Fruit fly (Drosophila melanogaster) whole organism, embryonic: ENCODE measurements around the gene CG15543.

Experiments used
- Abd-B ChIP-seq: fragments of 200-800 bp; sonication (Bioruptor generic); optimal IDR thresholded peaks from 2 replicates; lab custom pipeline; 2018; ENCODE audit warnings: missing biosample characterization, mild to moderate bottlenecking, missing genetic modification characterization, moderate library complexity
- Atf3 ChIP-seq: fragments of 200-800 bp; sonication (Bioruptor generic); optimal IDR thresholded peaks from 3 replicates; lab custom pipeline; 2016; ENCODE audit warnings: missing biosample characterization, missing genetic modification characterization
- C15 ChIP-seq: fragments of 200-800 bp; sonication (Bioruptor generic); IDR thresholded peaks from 3 replicates; pipeline ENCODE4 v1.3.6; 2022; ENCODE audit warnings: missing biosample characterization, missing genetic modification characterization
- CG10267 ChIP-seq: fragments of 200-800 bp; sonication (Bioruptor generic); optimal IDR thresholded peaks from 2 replicates; lab custom pipeline; 2018; ENCODE audit warnings: missing biosample characterization, mild to moderate bottlenecking, missing genetic modification characterization, moderate library complexity
- CG11247 ChIP-seq: fragments of 200-800 bp; sonication (Bioruptor generic); IDR thresholded peaks from 2 replicates; pipeline ENCODE4 v1.3.6; 2022; ENCODE audit warnings: missing biosample characterization, missing genetic modification characterization
- CG11696 ChIP-seq: fragments of 200-800 bp; sonication (Bioruptor generic); IDR thresholded peaks from 2 replicates; pipeline ENCODE4 v1.3.6; 2022; ENCODE audit warnings: missing biosample characterization, missing genetic modification characterization
- CG12236 ChIP-seq: fragments of 200-800 bp; sonication (Bioruptor generic); optimal IDR thresholded peaks from 2 replicates; lab custom pipeline; 2016; ENCODE audit warnings: missing biosample characterization, missing genetic modification characterization
- CG12391 ChIP-seq: fragments of 200-800 bp; sonication (Bioruptor generic); optimal IDR thresholded peaks from 3 replicates; lab custom pipeline; 2018; ENCODE audit warnings: missing biosample characterization, mild to moderate bottlenecking, missing genetic modification characterization, moderate library complexity
- CG12769 ChIP-seq: fragments of 200-800 bp; sonication (Bioruptor generic); optimal IDR thresholded peaks from 2 replicates; lab custom pipeline; 2019; ENCODE audit warnings: missing biosample characterization, mild to moderate bottlenecking, missing genetic modification characterization, moderate library complexity
- CG13296 ChIP-seq: fragments of 200-800 bp; sonication (Bioruptor generic); optimal IDR thresholded peaks from 3 replicates; lab custom pipeline; 2018; ENCODE audit warnings: missing biosample characterization, mild to moderate bottlenecking, missing genetic modification characterization
- CG15479 ChIP-seq: fragments of 200-800 bp; sonication (Bioruptor generic); optimal IDR thresholded peaks from 3 replicates; lab custom pipeline; 2019; ENCODE audit warnings: missing biosample characterization, mild to moderate bottlenecking, missing genetic modification characterization, moderate library complexity
- CG16813 ChIP-seq: fragments of 200-800 bp; sonication (Bioruptor generic); IDR thresholded peaks from 3 replicates; pipeline ENCODE4 v1.3.6; 2022; ENCODE audit warnings: missing biosample characterization, missing genetic modification characterization; ENCODE audit not compliant: partially characterized antibody
- CG16815 ChIP-seq: fragments of 200-800 bp; sonication (Bioruptor generic); optimal IDR thresholded peaks from 3 replicates; lab custom pipeline; 2017; ENCODE audit warnings: missing biosample characterization, mild to moderate bottlenecking, missing genetic modification characterization
- CG17328 ChIP-seq: fragments of 200-800 bp; sonication (Bioruptor generic); IDR thresholded peaks from 2 replicates; pipeline ENCODE4 v1.3.6; 2022; ENCODE audit warnings: missing biosample characterization, missing genetic modification characterization
- CG18619 ChIP-seq: fragments of 200-800 bp; sonication (Bioruptor generic); optimal IDR thresholded peaks from 3 replicates; lab custom pipeline; 2017; ENCODE audit warnings: missing biosample characterization, mild to moderate bottlenecking, missing genetic modification characterization
- CG18764 ChIP-seq: fragments of 200-800 bp; sonication (Bioruptor generic); optimal IDR thresholded peaks from 3 replicates; lab custom pipeline; 2016; ENCODE audit warnings: missing biosample characterization, missing genetic modification characterization
- CG2116 ChIP-seq: fragments of 200-800 bp; sonication (Bioruptor generic); optimal IDR thresholded peaks from 3 replicates; lab custom pipeline; 2018; ENCODE audit warnings: missing biosample characterization, mild to moderate bottlenecking, missing genetic modification characterization
- CG2712 ChIP-seq: fragments of 200-800 bp; optimal IDR thresholded peaks from 3 replicates; lab custom pipeline; 2019; ENCODE audit warnings: missing biosample characterization, mild to moderate bottlenecking, missing genetic modification characterization, moderate library complexity
- CG4854 ChIP-seq: fragments of 200-800 bp; sonication (Bioruptor generic); optimal IDR thresholded peaks from 2 replicates; lab custom pipeline; 2016; ENCODE audit warnings: missing biosample characterization, missing genetic modification characterization, inconsistent platforms
- CG7556 ChIP-seq: fragments of 200-800 bp; sonication (Bioruptor generic); optimal IDR thresholded peaks from 2 replicates; lab custom pipeline; 2017; ENCODE audit warnings: missing biosample characterization, mild to moderate bottlenecking, missing genetic modification characterization
- CG8290 ChIP-seq, 3 experiments: fragments of 200-800 bp; sonication (Bioruptor generic); optimal IDR thresholded peaks; 2 replicates each; lab custom pipeline; 2016 to 2019; ENCODE audit warnings: missing biosample characterization in 3 of 3, missing genetic modification characterization in 3 of 3, mild to moderate bottlenecking in 2 of 3, moderate library complexity in 1 of 3
- CG8388 ChIP-seq: fragments of 200-800 bp; sonication (Bioruptor generic); optimal IDR thresholded peaks from 2 replicates; lab custom pipeline; 2019; ENCODE audit warnings: missing biosample characterization, mild to moderate bottlenecking, missing genetic modification characterization, moderate library complexity
- CG8765 ChIP-seq: fragments of 200-800 bp; sonication (Bioruptor generic); IDR thresholded peaks from 2 replicates; pipeline ENCODE4 v1.3.6; 2022; ENCODE audit warnings: missing biosample characterization, missing genetic modification characterization
- CG9437 ChIP-seq: fragments of 200-800 bp; sonication (Bioruptor generic); optimal IDR thresholded peaks from 2 replicates; lab custom pipeline; 2018; ENCODE audit warnings: missing biosample characterization, mild to moderate bottlenecking, missing genetic modification characterization
- CG9876 ChIP-seq: fragments of 200-800 bp; sonication (Bioruptor generic); optimal IDR thresholded peaks from 2 replicates; lab custom pipeline; 2016; ENCODE audit warnings: missing biosample characterization, missing genetic modification characterization
- CkIIα-i1 ChIP-seq: fragments of 200-800 bp; sonication (Bioruptor generic); IDR thresholded peaks from 2 replicates; pipeline ENCODE4 v1.3.6; 2022; ENCODE audit warnings: missing biosample characterization, missing genetic modification characterization
- D19A ChIP-seq: fragments of 200-800 bp; optimal IDR thresholded peaks from 3 replicates; lab custom pipeline; 2019; ENCODE audit warnings: missing biosample characterization, mild to moderate bottlenecking, missing genetic modification characterization, moderate library complexity
- Dip2 ChIP-seq: fragments of 200-800 bp; sonication (Bioruptor generic); IDR thresholded peaks from 2 replicates; pipeline ENCODE4 v1.3.6; 2022; ENCODE audit warnings: missing biosample characterization, missing genetic modification characterization
- Dip3 ChIP-seq: fragments of 200-800 bp; sonication (Bioruptor generic); optimal IDR thresholded peaks from 3 replicates; lab custom pipeline; 2016; ENCODE audit warnings: missing biosample characterization, missing genetic modification characterization
- Ets65A ChIP-seq: fragments of 200-800 bp; sonication (Bioruptor generic); peaks from one replicate; lab custom pipeline; 2016; ENCODE audit warnings: missing biosample characterization, missing genetic modification characterization
- Hand ChIP-seq: fragments of 200-800 bp; sonication (Bioruptor generic); optimal IDR thresholded peaks from 2 replicates; lab custom pipeline; 2017; ENCODE audit warnings: mild to moderate bottlenecking, missing biosample characterization, missing genetic modification reagents, missing genetic modification characterization
- Meics ChIP-seq: fragments of 200-800 bp; sonication (Bioruptor generic); optimal IDR thresholded peaks from 2 replicates; lab custom pipeline; 2017; ENCODE audit warnings: missing biosample characterization, mild to moderate bottlenecking, missing genetic modification characterization
- Ravus ChIP-seq: fragments of 200-800 bp; sonication (Bioruptor generic); IDR thresholded peaks from 2 replicates; pipeline ENCODE4 v1.3.6; 2022; ENCODE audit warnings: missing biosample characterization, missing genetic modification characterization
- Trl ChIP-seq, 3 experiments: fragments of >200 bp in 2 of 3; fragments of 200-800 bp in 1 of 3; sonication (Bioruptor generic) in 1 of 3; optimal IDR thresholded peaks; 2 replicates in 1 of 3; 3 replicates in 2 of 3; lab custom pipeline; 2016 to 2017; ENCODE audit warnings: missing biosample characterization in 1 of 3, missing genetic modification characterization in 1 of 3
- Xrp1 ChIP-seq: fragments of 200-800 bp; sonication (Bioruptor generic); IDR thresholded peaks from 2 replicates; pipeline ENCODE4 v1.3.6; 2022; ENCODE audit warnings: missing biosample characterization, missing genetic modification characterization
- bigmax ChIP-seq: fragments of 200-800 bp; sonication (Bioruptor generic); optimal IDR thresholded peaks from 2 replicates; lab custom pipeline; 2018; ENCODE audit warnings: missing biosample characterization, mild to moderate bottlenecking, missing genetic modification characterization
- bsh ChIP-seq, 2 experiments: fragments of 200-800 bp; sonication (Bioruptor generic); optimal IDR thresholded peaks; 2 replicates each; lab custom pipeline; 2017 to 2018; ENCODE audit warnings: mild to moderate bottlenecking in 2 of 2, missing biosample characterization in 2 of 2, missing genetic modification characterization in 2 of 2, moderate library complexity in 1 of 2
- dmrt11E ChIP-seq: fragments of 200-800 bp; sonication (Bioruptor generic); optimal IDR thresholded peaks from 3 replicates; lab custom pipeline; 2018; ENCODE audit warnings: missing biosample characterization, mild to moderate bottlenecking, missing genetic modification characterization, moderate library complexity
- fd102C ChIP-seq: fragments of 200-800 bp; sonication (Bioruptor generic); optimal IDR thresholded peaks from 2 replicates; lab custom pipeline; 2018; ENCODE audit warnings: missing biosample characterization, mild to moderate bottlenecking, missing genetic modification characterization, moderate library complexity
- fd3F ChIP-seq: fragments of 200-800 bp; sonication (Bioruptor generic); optimal IDR thresholded peaks from 2 replicates; lab custom pipeline; 2018; ENCODE audit warnings: missing biosample characterization, mild to moderate bottlenecking, missing genetic modification characterization, moderate library complexity
- fru ChIP-seq: fragments of >200 bp; optimal IDR thresholded peaks from 2 replicates; lab custom pipeline; 2017
- nmo ChIP-seq: fragments of 200-800 bp; sonication (Bioruptor generic); optimal IDR thresholded peaks from 2 replicates; lab custom pipeline; 2018; ENCODE audit warnings: missing biosample characterization, mild to moderate bottlenecking, missing genetic modification characterization, moderate library complexity
- pnt ChIP-seq: fragments of 200-800 bp; sonication (Bioruptor generic); optimal IDR thresholded peaks from 3 replicates; lab custom pipeline; 2016; ENCODE audit warnings: missing biosample characterization, missing genetic modification characterization
- pum ChIP-seq: fragments of 200-800 bp; sonication (Bioruptor generic); optimal IDR thresholded peaks from 2 replicates; lab custom pipeline; 2016; ENCODE audit warnings: missing biosample characterization, missing genetic modification characterization
- repo ChIP-seq: fragments of 200-800 bp; sonication (Bioruptor generic); optimal IDR thresholded peaks from 2 replicates; lab custom pipeline; 2016; ENCODE audit warnings: missing biosample characterization, missing genetic modification characterization
- sens ChIP-seq: fragments of 200-800 bp; sonication (Bioruptor generic); peaks from one replicate; lab custom pipeline; 2016; ENCODE audit warnings: missing biosample characterization, missing genetic modification characterization
- sob ChIP-seq: fragments of 200-800 bp; sonication (Bioruptor generic); IDR thresholded peaks from 2 replicates; pipeline ENCODE4 v1.3.6; 2022; ENCODE audit warnings: missing biosample characterization, missing genetic modification characterization
- tup ChIP-seq: fragments of 200-800 bp; sonication (Bioruptor generic); optimal IDR thresholded peaks from 2 replicates; lab custom pipeline; 2016; ENCODE audit warnings: missing biosample characterization, mild to moderate bottlenecking, missing genetic modification characterization, moderate library complexity
- unc-4 ChIP-seq: fragments of 200-800 bp; sonication (Bioruptor generic); IDR thresholded peaks from 2 replicates; pipeline ENCODE4 v1.3.6; 2022; ENCODE audit warnings: missing biosample characterization, missing genetic modification characterization; ENCODE audit not compliant: partially characterized antibody
- usp ChIP-seq: fragments of >200 bp; optimal IDR thresholded peaks from 2 replicates; lab custom pipeline; 2017; ENCODE audit warnings: missing biosample characterization, missing genetic modification characterization

The CG15543 gene

DNA sequence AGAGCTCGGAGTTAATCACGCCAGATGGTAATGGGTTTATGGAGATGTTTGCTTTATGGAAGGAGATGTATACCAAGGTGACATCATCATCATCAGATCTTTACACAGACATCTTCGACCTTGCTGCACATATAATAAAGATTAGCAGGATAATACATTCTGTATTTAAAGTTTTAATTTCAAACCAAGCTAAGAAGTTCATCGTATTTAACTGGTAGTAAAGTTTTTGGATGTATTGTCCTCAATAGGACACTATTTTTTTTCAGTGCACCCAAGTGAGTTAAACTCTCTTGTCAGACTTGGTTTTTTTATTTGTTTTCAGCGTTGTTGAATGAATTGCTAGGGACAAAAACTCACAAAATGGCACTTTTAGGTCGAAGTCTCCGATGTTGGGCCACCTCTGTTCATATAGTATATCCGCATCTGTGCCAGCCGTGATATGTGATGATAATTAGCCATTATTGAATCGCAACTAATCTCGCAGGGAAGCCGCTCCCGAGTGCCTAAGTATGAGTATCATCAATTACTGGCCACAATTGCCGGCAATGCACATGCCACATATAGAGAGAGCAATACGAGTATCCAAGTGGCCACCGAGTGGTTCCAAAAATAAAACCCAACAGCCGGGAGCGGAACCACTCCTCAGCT is 21.3 kb upstream of the CG15543 start:
- TF ChIP-seq tup (GFP tag; lab: Kevin White, UChicago): no peak
- no peak for TF ChIP-seq Dip2 (GFP tag; lab: Robert Waterston, UW)
- TF ChIP-seq sob (GFP tag; lab: Robert Waterston, UW): no peak
- TF ChIP-seq pnt: no peak
- peak; percentile 58 for TF ChIP-seq sens (GFP tag; lab: Kevin White, UChicago)
- no peak for TF ChIP-seq fd102C
- TF ChIP-seq Meics: no peak
- TF ChIP-seq CG12391 (tag; lab: Kevin White, UChicago): no peak
- peak in 1 of 2 experiments; percentile 4 for TF ChIP-seq bsh (GFP tag; optimal IDR thresholded peaks at IDR 0.05; lab: Kevin White, UChicago)
- no peak for TF ChIP-seq CG11247 (GFP tag; lab: Robert Waterston, UW)
- no peak for TF ChIP-seq D19A (tag; lab: Kevin White, UChicago)
- no peak for TF ChIP-seq CG11696 (GFP tag; lab: Robert Waterston, UW)
- TF ChIP-seq CG16815 (GFP tag; lab: Kevin White, UChicago): no peak
- no peak for TF ChIP-seq C15 (GFP tag; lab: Robert Waterston, UW)
- no peak for TF ChIP-seq bigmax
- no peak for TF ChIP-seq Dip3 (GFP tag; lab: Kevin White, UChicago)
- TF ChIP-seq CG9437: no peak
- TF ChIP-seq CG2116: no peak
- peak; percentile 27 for TF ChIP-seq dmrt11E
- no peak for TF ChIP-seq CkIIα-i1
- TF ChIP-seq unc-4: no peak
- TF ChIP-seq repo (GFP tag; lab: Kevin White, UChicago): no peak
- TF ChIP-seq CG8388 (GFP tag; lab: Kevin White, UChicago): no peak
- TF ChIP-seq CG7556 (GFP tag; lab: Kevin White, UChicago): no peak
- TF ChIP-seq CG18619 (GFP tag; lab: Kevin White, UChicago): no peak
- 0 out of 2 replicates have a peak, but pooled peaks have one; percentile 21 for TF ChIP-seq CG17328 (GFP tag; lab: Robert Waterston, UW)
- no peak for TF ChIP-seq Abd-B (GFP tag; lab: Kevin White, UChicago)
- no peak for TF ChIP-seq Atf3
- no peak for TF ChIP-seq CG9876 (GFP tag; lab: Kevin White, UChicago)
- no peak for TF ChIP-seq CG18764 (GFP tag; lab: Kevin White, UChicago)
- peak; percentile 6 for TF ChIP-seq CG2712
- TF ChIP-seq Trl (optimal IDR thresholded peaks at IDR 0.05; lab: Kevin White, UChicago): no peak
- no peak for TF ChIP-seq Trl (GFP tag; optimal IDR thresholded peaks at IDR 0.05; lab: Kevin White, UChicago)
- peak; percentile 92 for TF ChIP-seq Ets65A
- no peak for TF ChIP-seq CG10267
- no peak for TF ChIP-seq CG12769
- TF ChIP-seq CG4854: no peak
- peak; percentile 6 for TF ChIP-seq nmo
- TF ChIP-seq usp (GFP tag; lab: Kevin White, UChicago): no peak
- TF ChIP-seq CG12236 (GFP tag; lab: Kevin White, UChicago): no peak
- no peak for TF ChIP-seq pum (GFP tag; lab: Kevin White, UChicago)
- no peak for TF ChIP-seq fru (lab: Kevin White, UChicago)
- TF ChIP-seq CG13296 (GFP tag; lab: Kevin White, UChicago): no peak
- TF ChIP-seq CG8290 (GFP tag; optimal IDR thresholded peaks at IDR 0.05; lab: Kevin White, UChicago): no peak
- no peak for TF ChIP-seq CG8290 (tag; optimal IDR thresholded peaks at IDR 0.05; lab: Kevin White, UChicago)
- no peak for TF ChIP-seq CG15479 (GFP tag; lab: Kevin White, UChicago)
- TF ChIP-seq fd3F: no peak
- TF ChIP-seq Ravus (GFP tag; lab: Robert Waterston, UW): no peak
- no peak for TF ChIP-seq Hand (GFP tag; lab: Kevin White, UChicago)
- no peak for TF ChIP-seq CG8765
- peak; percentile 22; the same call in 1 of the 2 replicates for TF ChIP-seq Xrp1 (GFP tag; lab: Robert Waterston, UW)
- no peak for TF ChIP-seq CG16813 (GFP tag; lab: Robert Waterston, UW)
